Worm (Caenorhabditis elegans): ENCODE data around the gene B0464.9.

DNA sequence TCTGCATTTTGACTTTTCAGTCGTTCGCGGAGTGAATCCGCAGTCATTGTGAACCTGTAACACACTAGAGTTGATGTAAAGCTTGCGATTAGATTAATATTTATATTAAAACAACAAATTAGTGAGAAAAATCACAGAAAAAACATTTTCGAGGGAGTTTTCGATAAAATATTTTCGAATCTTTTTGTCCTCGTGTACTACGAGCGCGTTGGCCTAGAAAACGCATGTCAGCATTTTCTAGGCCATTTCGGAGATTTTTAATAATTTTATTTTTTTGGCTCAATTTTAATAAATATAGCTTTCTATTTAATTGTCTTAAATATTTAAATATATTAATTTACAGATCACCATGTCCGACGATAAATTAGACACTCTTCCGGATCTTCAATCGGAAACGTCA lies at the start of gene B0464.9:
- TF ChIP-seq tab-1 (GFP tag; IDR thresholded peaks at IDR 0.05) (no peak), klf-2 (GFP tag; conservative IDR thresholded peaks at IDR 0.05) (no peak), ref-1 (GFP tag; conservative IDR thresholded peaks at IDR 0.05) (no peak), ztf-23 (GFP tag; IDR thresholded peaks at IDR 0.05) (peak; percentile 43; the same call in 1 of the 2 replicates), ztf-29 (GFP tag; IDR thresholded peaks at IDR 0.05) (no peak), med-1 (GFP tag; optimal IDR thresholded peaks at IDR 0.05; ENCODE audit: insufficient read depth) (no peak), cog-1 (tag; optimal IDR thresholded peaks at IDR 0.05) (no peak)
